Fruit fly (Drosophila melanogaster): Measurements from ENCODE around the gene CG2225.

The CG2225 gene

DNA sequence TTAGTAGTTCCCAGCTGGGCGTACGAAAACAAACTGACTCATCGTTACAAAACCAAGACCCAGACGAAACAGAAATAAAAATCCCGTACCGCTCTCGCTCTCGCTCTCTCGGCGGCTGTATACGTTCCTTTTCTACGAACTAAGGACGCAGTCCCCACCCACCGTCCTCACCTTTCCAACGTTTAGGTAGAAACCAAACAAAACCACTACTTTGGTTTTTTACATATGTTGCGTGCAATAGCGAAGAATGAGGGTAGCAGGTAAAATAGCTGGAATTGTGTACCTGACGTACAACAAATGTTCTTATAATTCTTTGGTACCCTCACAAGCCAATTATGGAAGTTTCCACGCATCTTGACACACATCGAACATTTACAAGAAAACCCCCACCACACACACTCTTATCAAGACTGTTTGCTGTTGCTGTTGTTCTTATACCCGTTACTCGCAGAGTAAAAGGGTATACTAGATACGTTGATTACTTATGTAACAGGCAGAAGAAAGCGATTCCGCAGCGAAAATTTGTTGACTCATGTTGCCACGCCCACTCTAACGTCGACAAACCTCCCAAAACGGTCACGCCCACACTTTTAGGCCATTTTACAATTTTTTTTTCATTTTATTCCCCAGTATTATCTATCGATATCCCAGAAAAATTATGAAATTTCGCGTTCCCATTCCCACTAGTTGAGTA, 58.4 kb downstream of the CG2225 start (continued):
- TF ChIP-seq CG3919 (GFP tag; optimal IDR thresholded peaks at IDR 0.05) (no peak), achi (GFP tag; optimal IDR thresholded peaks at IDR 0.05) (peak; percentile 17), lz (GFP tag; optimal IDR thresholded peaks at IDR 0.05) (no peak), CG16779 (tag; optimal IDR thresholded peaks at IDR 0.05) (no peak), dsx (GFP tag; optimal IDR thresholded peaks at IDR 0.05; ENCODE audit: poor library complexity, severe bottlenecking) (no peak), esn (GFP tag; optimal IDR thresholded peaks at IDR 0.05) (no peak), Gug (GFP tag; IDR thresholded peaks at IDR 0.05) (no peak), CG3032 (tag; optimal IDR thresholded peaks at IDR 0.05) (no peak)

DNA sequence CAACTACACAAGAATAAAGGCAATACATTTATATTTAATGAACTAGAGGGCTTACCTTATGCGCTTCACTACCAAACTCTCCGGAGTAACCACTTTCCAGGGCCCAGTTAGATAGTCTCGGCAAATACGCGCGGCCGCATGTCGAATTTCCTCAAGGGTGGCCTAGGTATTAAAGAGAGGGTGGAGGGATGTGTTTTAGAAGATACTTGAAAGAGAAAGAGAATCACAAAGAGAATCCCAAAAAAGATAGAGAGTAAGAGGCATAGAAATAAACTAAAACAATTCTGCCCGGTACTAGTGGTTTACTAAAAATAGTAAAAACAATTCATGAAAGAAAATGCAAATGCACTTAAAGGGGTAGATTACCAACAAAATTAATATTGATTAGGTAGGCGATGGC, 59.4 kb downstream of the CG2225 start:
- TF ChIP-seq CG6792 (GFP tag; optimal IDR thresholded peaks at IDR 0.05): no peak
- no peak for TF ChIP-seq Ets96B (tag; optimal IDR thresholded peaks at IDR 0.05)
